Fruit fly (Drosophila melanogaster) Kc167 (cell line): ENCODE measurements around the gene Wbp2.

Source experiments
- insv ChIP-seq: fragments of >200 bp; optimal IDR thresholded peaks from 3 replicates; lab custom pipeline; 2018; ENCODE audit warnings: missing external identifiers
- psq ChIP-seq: fragments of >200 bp; optimal IDR thresholded peaks from 2 replicates; lab custom pipeline; 2017; ENCODE audit warnings: missing external identifiers

DNA sequence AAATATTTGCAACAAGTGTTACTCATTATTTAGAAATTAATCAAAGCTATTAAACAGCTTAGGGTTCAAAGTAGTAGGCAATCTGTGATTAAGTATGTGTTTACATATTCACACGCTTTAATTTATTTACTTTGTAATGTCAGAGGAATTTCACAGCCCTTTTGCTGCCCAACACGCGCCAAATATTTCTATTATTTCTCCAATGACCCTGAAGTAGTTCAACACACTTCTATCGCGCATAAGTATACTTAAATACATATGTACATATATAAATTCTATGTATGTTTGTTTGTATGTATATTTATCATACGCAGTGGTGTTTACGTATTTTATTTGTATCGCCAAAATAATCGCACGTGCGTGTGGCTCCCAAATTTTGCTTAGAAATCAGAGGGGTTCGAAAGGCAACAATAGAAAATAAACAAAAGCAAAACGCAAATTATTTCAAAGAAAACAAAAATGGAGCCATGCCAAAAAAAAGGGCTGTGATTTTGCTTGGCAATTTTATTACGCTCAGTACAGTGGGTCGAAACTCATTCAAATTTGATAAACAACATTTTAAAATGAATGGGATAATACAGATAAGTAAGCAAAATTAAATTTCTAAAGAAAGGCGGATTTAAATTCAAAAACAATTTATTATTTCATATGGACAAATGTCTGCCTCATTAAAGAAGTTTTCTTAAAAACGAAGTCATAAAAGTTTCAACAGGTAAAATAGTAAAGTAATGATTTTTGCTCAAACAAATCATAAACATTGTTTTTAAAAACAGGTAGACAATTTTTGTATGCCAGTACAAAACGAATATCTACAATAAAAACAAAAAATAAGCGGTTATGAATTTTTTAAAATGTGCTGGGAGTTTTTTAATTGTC is 46.6 kb upstream of the Wbp2 start:
- TF ChIP-seq insv (lab: Kevin White, UChicago) (no peak), psq (no peak)
